Fruit fly (Drosophila melanogaster) whole organism, embryonic: ENCODE data around the gene CG17855.

Experiments used
- Aef1 ChIP-seq: fragments of 200-800 bp; sonication (Bioruptor generic); IDR thresholded peaks from 3 replicates; pipeline ENCODE4 v1.3.6; 2022; ENCODE audit warnings: missing biosample characterization, missing genetic modification characterization
- B-H1 ChIP-seq: fragments of 200-800 bp; sonication (Bioruptor generic); IDR thresholded peaks from 3 replicates; pipeline ENCODE4 v1.3.6; 2022; ENCODE audit warnings: missing biosample characterization, missing genetic modification characterization
- B-H2 ChIP-seq: fragments of 200-800 bp; sonication (Bioruptor generic); optimal IDR thresholded peaks from 2 replicates; lab custom pipeline; 2018; ENCODE audit warnings: missing biosample characterization, mild to moderate bottlenecking, missing genetic modification characterization
- CG10267 ChIP-seq: fragments of 200-800 bp; sonication (Bioruptor generic); optimal IDR thresholded peaks from 2 replicates; lab custom pipeline; 2018; ENCODE audit warnings: missing biosample characterization, mild to moderate bottlenecking, missing genetic modification characterization, moderate library complexity
- CG10565 ChIP-seq: fragments of 200-800 bp; sonication (Bioruptor generic); optimal IDR thresholded peaks from 3 replicates; lab custom pipeline; 2016; ENCODE audit warnings: missing biosample characterization, mild to moderate bottlenecking, missing genetic modification characterization
- CG11085 ChIP-seq: fragments of 200-800 bp; sonication (Bioruptor generic); IDR thresholded peaks from 2 replicates; pipeline ENCODE4 v1.3.6; 2022; ENCODE audit warnings: missing biosample characterization, missing genetic modification characterization
- CG12155 ChIP-seq: fragments of 200-800 bp; sonication (Bioruptor generic); optimal IDR thresholded peaks from 3 replicates; lab custom pipeline; 2016; ENCODE audit warnings: missing biosample characterization, missing genetic modification characterization
- CG12391 ChIP-seq: fragments of 200-800 bp; sonication (Bioruptor generic); optimal IDR thresholded peaks from 3 replicates; lab custom pipeline; 2018; ENCODE audit warnings: missing biosample characterization, mild to moderate bottlenecking, missing genetic modification characterization, moderate library complexity
- CG12744 ChIP-seq: fragments of 200-800 bp; sonication (Bioruptor generic); optimal IDR thresholded peaks from 2 replicates; lab custom pipeline; 2016; ENCODE audit warnings: missing biosample characterization, missing genetic modification characterization
- CG12769 ChIP-seq: fragments of 200-800 bp; sonication (Bioruptor generic); optimal IDR thresholded peaks from 2 replicates; lab custom pipeline; 2019; ENCODE audit warnings: missing biosample characterization, mild to moderate bottlenecking, missing genetic modification characterization, moderate library complexity
- CG13624 ChIP-seq: fragments of 200-800 bp; sonication (Bioruptor generic); optimal IDR thresholded peaks from 2 replicates; lab custom pipeline; 2016; ENCODE audit warnings: missing biosample characterization, missing genetic modification characterization
- CG17802 ChIP-seq: fragments of 200-800 bp; sonication (Bioruptor generic); optimal IDR thresholded peaks from 2 replicates; lab custom pipeline; 2018; ENCODE audit warnings: missing biosample characterization, mild to moderate bottlenecking, missing genetic modification characterization, moderate library complexity
- CG30403 ChIP-seq: fragments of 200-800 bp; sonication (Bioruptor generic); optimal IDR thresholded peaks from 3 replicates; lab custom pipeline; 2016; ENCODE audit warnings: missing biosample characterization, missing genetic modification characterization
- CG3065 ChIP-seq: fragments of 200-800 bp; sonication (Bioruptor generic); optimal IDR thresholded peaks from 2 replicates; lab custom pipeline; 2016; ENCODE audit warnings: missing biosample characterization, missing genetic modification characterization
- CG43689 ChIP-seq: fragments of 200-800 bp; sonication (Bioruptor generic); IDR thresholded peaks from 2 replicates; pipeline ENCODE4 v1.3.6; 2022; ENCODE audit warnings: missing biosample characterization, missing genetic modification characterization
- CG4617 ChIP-seq: fragments of 200-800 bp; sonication (Bioruptor generic); optimal IDR thresholded peaks from 3 replicates; lab custom pipeline; 2016; ENCODE audit warnings: missing biosample characterization, missing genetic modification characterization, borderline replicate concordance
- CG5180 ChIP-seq: fragments of 200-800 bp; sonication (Bioruptor generic); optimal IDR thresholded peaks from 3 replicates; lab custom pipeline; 2017; ENCODE audit warnings: missing biosample characterization, missing genetic modification characterization, mild to moderate bottlenecking, moderate library complexity, missing genetic modification reagents
- CG5953 ChIP-seq: fragments of 200-800 bp; sonication (Bioruptor generic); IDR thresholded peaks from 2 replicates; pipeline ENCODE4 v1.3.6; 2022; ENCODE audit warnings: missing biosample characterization, missing genetic modification characterization
- CG6654 ChIP-seq: fragments of 200-800 bp; sonication (Bioruptor generic); optimal IDR thresholded peaks from 2 replicates; lab custom pipeline; 2017; ENCODE audit warnings: missing biosample characterization, mild to moderate bottlenecking, missing genetic modification characterization
- CTCF ChIP-seq: fragments of 200-800 bp; sonication (Bioruptor generic); optimal IDR thresholded peaks from 2 replicates; lab custom pipeline; 2017; ENCODE audit warnings: missing biosample characterization, mild to moderate bottlenecking, missing genetic modification characterization, moderate library complexity
- Dll ChIP-seq: fragments of 200-800 bp; sonication (Bioruptor generic); IDR thresholded peaks from 4 replicates; pipeline ENCODE4 v1.3.6; 2022; ENCODE audit warnings: missing biosample characterization, missing genetic modification characterization; ENCODE audit not compliant: partially characterized antibody
- GATAe ChIP-seq: fragments of 200-800 bp; sonication (Bioruptor generic); conservative IDR thresholded peaks from 2 replicates; pipeline ENCODE4 v1.3.6; 2022; ENCODE audit warnings: missing biosample characterization, missing genetic modification characterization
- Gsc ChIP-seq: fragments of 200-800 bp; sonication (Bioruptor generic); IDR thresholded peaks from 2 replicates; pipeline ENCODE4 v1.3.6; 2022; ENCODE audit warnings: missing biosample characterization, missing genetic modification characterization
- Hand ChIP-seq: fragments of 200-800 bp; sonication (Bioruptor generic); optimal IDR thresholded peaks from 2 replicates; lab custom pipeline; 2017; ENCODE audit warnings: mild to moderate bottlenecking, missing biosample characterization, missing genetic modification reagents, missing genetic modification characterization
- Hsf ChIP-seq: fragments of 200-800 bp; sonication (Bioruptor generic); optimal IDR thresholded peaks from 3 replicates; lab custom pipeline; 2016; ENCODE audit warnings: missing biosample characterization, missing genetic modification characterization
- NFAT ChIP-seq: fragments of 200-800 bp; sonication (Bioruptor generic); IDR thresholded peaks from 2 replicates; pipeline ENCODE4 v1.3.6; 2022; ENCODE audit warnings: missing biosample characterization, missing genetic modification characterization
- Spps ChIP-seq: fragments of 200-800 bp; sonication (Bioruptor generic); optimal IDR thresholded peaks from 2 replicates; lab custom pipeline; 2018; ENCODE audit warnings: missing biosample characterization, mild to moderate bottlenecking, missing genetic modification characterization
- bab2 ChIP-seq: fragments of 200-800 bp; sonication (Bioruptor generic); optimal IDR thresholded peaks from 2 replicates; lab custom pipeline; 2016; ENCODE audit warnings: missing biosample characterization, missing genetic modification characterization
- bbx ChIP-seq: fragments of 200-800 bp; sonication (Bioruptor generic); IDR thresholded peaks from 2 replicates; pipeline ENCODE4 v1.3.6; 2022; ENCODE audit warnings: missing biosample characterization, missing genetic modification characterization; ENCODE audit not compliant: partially characterized antibody
- caup ChIP-seq: fragments of 200-800 bp; sonication (Bioruptor generic); optimal IDR thresholded peaks from 3 replicates; lab custom pipeline; 2017; ENCODE audit warnings: missing biosample characterization, mild to moderate bottlenecking, missing genetic modification characterization, moderate library complexity; ENCODE audit not compliant: severe bottlenecking
- corto ChIP-seq: fragments of 200-800 bp; sonication (Bioruptor generic); optimal IDR thresholded peaks from 2 replicates; lab custom pipeline; 2016; ENCODE audit warnings: missing biosample characterization, mild to moderate bottlenecking, missing genetic modification characterization, moderate library complexity
- crp ChIP-seq, 2 experiments: fragments of 200-800 bp; sonication (Bioruptor generic); optimal IDR thresholded peaks; 2 replicates in 1 of 2; 3 replicates in 1 of 2; lab custom pipeline; 2017; ENCODE audit warnings: missing biosample characterization in 2 of 2, missing genetic modification characterization in 2 of 2, mild to moderate bottlenecking in 1 of 2, moderate library complexity in 1 of 2
- dm ChIP-seq: fragments of 200-800 bp; sonication (Bioruptor generic); optimal IDR thresholded peaks from 3 replicates; lab custom pipeline; 2016; ENCODE audit warnings: missing biosample characterization, missing genetic modification characterization
- dpn ChIP-seq, 2 experiments: fragments of 200-800 bp; sonication (Bioruptor generic); optimal IDR thresholded peaks; 3 replicates each; lab custom pipeline; 2016; ENCODE audit warnings: missing biosample characterization in 2 of 2, missing genetic modification characterization in 2 of 2
- exex ChIP-seq: fragments of 200-800 bp; sonication (Bioruptor generic); optimal IDR thresholded peaks from 4 replicates; lab custom pipeline; 2018; ENCODE audit warnings: missing biosample characterization, mild to moderate bottlenecking, missing genetic modification characterization, moderate library complexity
- fd96Cb ChIP-seq: fragments of 200-800 bp; sonication (Bioruptor generic); optimal IDR thresholded peaks from 2 replicates; lab custom pipeline; 2018; ENCODE audit warnings: missing biosample characterization, mild to moderate bottlenecking, missing genetic modification characterization, moderate library complexity
- jigr1 ChIP-seq: fragments of 200-800 bp; sonication (Bioruptor generic); IDR thresholded peaks from 3 replicates; pipeline ENCODE4 v1.3.6; 2022; ENCODE audit warnings: missing biosample characterization, missing genetic modification characterization
- lmd ChIP-seq: fragments of 200-800 bp; sonication (Bioruptor generic); IDR thresholded peaks from 2 replicates; pipeline ENCODE4 v1.3.6; 2022; ENCODE audit warnings: missing biosample characterization, missing genetic modification characterization
- nau ChIP-seq: fragments of 200-800 bp; sonication (Bioruptor generic); optimal IDR thresholded peaks from 3 replicates; lab custom pipeline; 2017; ENCODE audit warnings: missing biosample characterization, mild to moderate bottlenecking, missing genetic modification characterization, missing genetic modification reagents
- oc ChIP-seq: fragments of 200-800 bp; sonication (Bioruptor generic); optimal IDR thresholded peaks from 2 replicates; lab custom pipeline; 2018; ENCODE audit warnings: missing biosample characterization, mild to moderate bottlenecking, missing genetic modification characterization, moderate library complexity
- org-1 ChIP-seq: fragments of 200-800 bp; sonication (Bioruptor generic); optimal IDR thresholded peaks from 2 replicates; lab custom pipeline; 2017; ENCODE audit warnings: missing biosample characterization, missing genetic modification characterization
- pho ChIP-seq: fragments of 200-800 bp; sonication (Bioruptor generic); optimal IDR thresholded peaks from 2 replicates; lab custom pipeline; 2016; ENCODE audit warnings: missing biosample characterization, missing genetic modification characterization
- pros ChIP-seq: fragments of 200-800 bp; sonication (Bioruptor generic); optimal IDR thresholded peaks from 3 replicates; lab custom pipeline; 2019; ENCODE audit warnings: missing biosample characterization, mild to moderate bottlenecking, missing genetic modification characterization, moderate library complexity
- row ChIP-seq: fragments of 200-800 bp; sonication (Bioruptor generic); IDR thresholded peaks from 3 replicates; pipeline ENCODE4 v1.3.6; 2022; ENCODE audit warnings: missing biosample characterization, missing genetic modification characterization
- sd ChIP-seq: fragments of 200-800 bp; sonication (Bioruptor generic); optimal IDR thresholded peaks from 3 replicates; lab custom pipeline; 2018; ENCODE audit warnings: missing biosample characterization, mild to moderate bottlenecking, missing genetic modification characterization, moderate library complexity
- tap ChIP-seq: fragments of 200-800 bp; optimal IDR thresholded peaks from 3 replicates; lab custom pipeline; 2019; ENCODE audit warnings: missing biosample characterization, mild to moderate bottlenecking, missing genetic modification characterization, moderate library complexity
- tna ChIP-seq: fragments of 200-800 bp; sonication (Bioruptor generic); IDR thresholded peaks from 2 replicates; pipeline ENCODE4 v1.3.6; 2022; ENCODE audit warnings: missing biosample characterization, missing genetic modification characterization; ENCODE audit not compliant: partially characterized antibody
- unpg ChIP-seq: fragments of 200-800 bp; sonication (Bioruptor generic); optimal IDR thresholded peaks from 3 replicates; lab custom pipeline; 2018; ENCODE audit warnings: missing biosample characterization, mild to moderate bottlenecking, missing genetic modification characterization, moderate library complexity
- zfh2 ChIP-seq: fragments of 200-800 bp; sonication (Bioruptor generic); optimal IDR thresholded peaks from 2 replicates; lab custom pipeline; 2016; ENCODE audit warnings: missing biosample characterization, missing genetic modification characterization

The CG17855 gene

dm6 chr2L:9498185-9498984 lies 41.9 kb upstream of the CG17855 start (continued):
- peak; percentile 82 for TF ChIP-seq CG13624 (GFP tag; lab: Kevin White, UChicago)
- no peak for TF ChIP-seq NFAT (GFP tag; lab: Robert Waterston, UW)
- peak; percentile 5 for TF ChIP-seq CG3065 (GFP tag; lab: Kevin White, UChicago)
- peak; percentile 64 for TF ChIP-seq CG12391
- TF ChIP-seq tna (GFP tag; lab: Robert Waterston, UW), result no peak
- TF ChIP-seq caup (GFP tag; lab: Kevin White, UChicago), result peak; percentile 64
- no peak for TF ChIP-seq crp (GFP tag; optimal IDR thresholded peaks at IDR 0.05; lab: Kevin White, UChicago)
- TF ChIP-seq fd96Cb (tag; lab: Kevin White, UChicago), result peak; percentile 68
- TF ChIP-seq Hand (GFP tag; lab: Kevin White, UChicago), result no peak
- peak; percentile 63 for TF ChIP-seq Hsf (GFP tag; lab: Kevin White, UChicago)
- no peak for TF ChIP-seq CG17802 (tag; lab: Kevin White, UChicago)
- TF ChIP-seq dm, result no peak
- peak; percentile 76 for TF ChIP-seq bab2 (GFP tag; lab: Kevin White, UChicago)
- TF ChIP-seq Spps (tag; lab: Kevin White, UChicago), result peak; percentile 15
- no peak for TF ChIP-seq jigr1 (GFP tag; lab: Robert Waterston, UW)
- TF ChIP-seq CG12769 (tag; lab: Kevin White, UChicago), result peak; percentile 73
- TF ChIP-seq B-H1 (GFP tag; lab: Robert Waterston, UW), result peak; percentile 59; the same call in 2 of the 3 replicates
- TF ChIP-seq CG43689 (GFP tag; lab: Robert Waterston, UW), result no peak
- no peak for TF ChIP-seq pros
- TF ChIP-seq CG30403 (GFP tag; lab: Kevin White, UChicago), result peak; percentile 56
- no peak for TF ChIP-seq Dll (GFP tag; lab: Robert Waterston, UW)
- no peak for TF ChIP-seq bbx (GFP tag; lab: Robert Waterston, UW)
- no peak for TF ChIP-seq CG11085
- no peak for TF ChIP-seq CTCF (GFP tag; lab: Kevin White, UChicago)
- TF ChIP-seq CG12155 (GFP tag; lab: Kevin White, UChicago), result peak; percentile 41
- peak; percentile 41 for TF ChIP-seq zfh2 (GFP tag; lab: Kevin White, UChicago)
- peak; percentile 53 for TF ChIP-seq org-1 (GFP tag; lab: Kevin White, UChicago)
- TF ChIP-seq oc (tag; lab: Kevin White, UChicago), result no peak
- peak; percentile 48 for TF ChIP-seq CG10267 (tag; lab: Kevin White, UChicago)
- peak; percentile 18 for TF ChIP-seq nau (GFP tag; lab: Kevin White, UChicago)
- no peak for TF ChIP-seq CG5953 (GFP tag; lab: Robert Waterston, UW)
- peak; percentile 19 for TF ChIP-seq CG5180 (GFP tag; lab: Kevin White, UChicago)
- peak; percentile 32 for TF ChIP-seq CG12744 (GFP tag; lab: Kevin White, UChicago)
- peak; percentile 46 for TF ChIP-seq unpg
- TF ChIP-seq CG6654 (GFP tag; lab: Kevin White, UChicago), result peak; percentile 17
- peak; percentile 56 for TF ChIP-seq tap (tag; lab: Kevin White, UChicago)
- peak; percentile 87 for TF ChIP-seq row (GFP tag; lab: Robert Waterston, UW)
- TF ChIP-seq dpn (GFP tag; optimal IDR thresholded peaks at IDR 0.05; lab: Kevin White, UChicago), result peak; percentile 57 to 64
- peak; percentile 62 for TF ChIP-seq sd
- no peak for TF ChIP-seq CG4617 (GFP tag; lab: Kevin White, UChicago)
- TF ChIP-seq pho (GFP tag; lab: Kevin White, UChicago), result peak; percentile 44
- TF ChIP-seq corto (GFP tag; lab: Kevin White, UChicago), result no peak
- TF ChIP-seq lmd (GFP tag; lab: Robert Waterston, UW), result peak; percentile 73
- TF ChIP-seq Gsc (GFP tag; lab: Robert Waterston, UW), result no peak
- no peak; the same call in none of the 2 replicates for TF ChIP-seq GATAe (GFP tag; lab: Robert Waterston, UW)
- TF ChIP-seq exex (tag; lab: Kevin White, UChicago), result peak; percentile 93
- TF ChIP-seq CG10565 (GFP tag; lab: Kevin White, UChicago), result no peak
- TF ChIP-seq B-H2 (GFP tag; lab: Kevin White, UChicago), result peak; percentile 35
- TF ChIP-seq Aef1 (GFP tag; lab: Robert Waterston, UW), result peak; percentile 56
